Fruit fly (Drosophila melanogaster) whole organism, embryonic: ENCODE measurements around the gene Kr-h2.

Source experiments
- Adf1 ChIP-seq: fragments of 200-800 bp; sonication (Bioruptor generic); IDR thresholded peaks from 2 replicates; pipeline ENCODE4 v1.3.6; 2022; ENCODE audit warnings: missing biosample characterization, missing genetic modification characterization
- Atf3 ChIP-seq: fragments of 200-800 bp; sonication (Bioruptor generic); optimal IDR thresholded peaks from 3 replicates; lab custom pipeline; 2016; ENCODE audit warnings: missing biosample characterization, missing genetic modification characterization
- Bdp1 ChIP-seq: fragments of 200-800 bp; sonication (Bioruptor generic); optimal IDR thresholded peaks from 3 replicates; lab custom pipeline; 2016; ENCODE audit warnings: missing biosample characterization, missing genetic modification characterization
- CG12744 ChIP-seq: fragments of 200-800 bp; sonication (Bioruptor generic); optimal IDR thresholded peaks from 2 replicates; lab custom pipeline; 2016; ENCODE audit warnings: missing biosample characterization, missing genetic modification characterization
- Kr ChIP-seq: fragments of 200-800 bp; sonication (Bioruptor generic); optimal IDR thresholded peaks from 2 replicates; lab custom pipeline; 2017; ENCODE audit warnings: missing biosample characterization, mild to moderate bottlenecking, missing genetic modification characterization
- YL-1 ChIP-seq: fragments of 200-800 bp; sonication (Bioruptor generic); optimal IDR thresholded peaks from 3 replicates; lab custom pipeline; 2017; ENCODE audit warnings: missing biosample characterization, mild to moderate bottlenecking, missing genetic modification characterization
- h ChIP-seq: fragments of >200 bp; optimal IDR thresholded peaks from 2 replicates; lab custom pipeline; 2017
- zen ChIP-seq: fragments of 200-800 bp; sonication (Bioruptor generic); optimal IDR thresholded peaks from 3 replicates; lab custom pipeline; 2018; ENCODE audit warnings: missing biosample characterization, mild to moderate bottlenecking, missing genetic modification characterization, moderate library complexity

- TF ChIP-seq YL-1 (GFP tag; lab: Kevin White, UChicago) (no peak), Adf1 (GFP tag; lab: Robert Waterston, UW) (no peak), Atf3 (GFP tag; lab: Kevin White, UChicago) (no peak), zen (no peak), Bdp1 (GFP tag; lab: Kevin White, UChicago) (no peak), h (lab: Kevin White, UChicago) (no peak), Kr (GFP tag; lab: Kevin White, UChicago) (no peak), CG12744 (GFP tag; lab: Kevin White, UChicago) (no peak)
Measured at dm6 chr2L:6046865-6047264, 23.9 kb upstream of the Kr-h2 start.
